Worm (Caenorhabditis elegans) whole organism, young adult: ENCODE results near the gene T28C12.1.
"Not testable (repeated sequence)": the region's sequence is repeated elsewhere in the genome, so short reads cannot be mapped to it uniquely, and the experiment has no call there.

ENCODE experiments used
- ama-1 ChIP-seq, 3 experiments: fragments of 150-350 bp in 1 of 3; sonication (generic microtip) in 2 of 3; optimal IDR thresholded peaks; 2 replicates each; lab custom pipeline; 2014 to 2018; ENCODE audit warnings: missing biosample characterization in 2 of 3, missing genetic modification characterization in 2 of 3, missing genetic modification reagents in 2 of 3
- ceh-58 ChIP-seq: fragments of 200-800 bp; sonication (Bioruptor generic); IDR thresholded peaks from 2 replicates; pipeline ENCODE4 v1.3.6; 2022; ENCODE audit warnings: missing genetic modification characterization, missing compliant biosample characterization
- snpc-1.1 ChIP-seq: sonication (generic microtip); optimal IDR thresholded peaks from 2 replicates; lab custom pipeline; 2017; ENCODE audit warnings: missing genetic modification characterization, mild to moderate bottlenecking, missing compliant biosample characterization, antibody characterized with exemption, moderate library complexity, missing genotype, missing genetic modification reagents; ENCODE audit not compliant: insufficient read depth

DNA sequence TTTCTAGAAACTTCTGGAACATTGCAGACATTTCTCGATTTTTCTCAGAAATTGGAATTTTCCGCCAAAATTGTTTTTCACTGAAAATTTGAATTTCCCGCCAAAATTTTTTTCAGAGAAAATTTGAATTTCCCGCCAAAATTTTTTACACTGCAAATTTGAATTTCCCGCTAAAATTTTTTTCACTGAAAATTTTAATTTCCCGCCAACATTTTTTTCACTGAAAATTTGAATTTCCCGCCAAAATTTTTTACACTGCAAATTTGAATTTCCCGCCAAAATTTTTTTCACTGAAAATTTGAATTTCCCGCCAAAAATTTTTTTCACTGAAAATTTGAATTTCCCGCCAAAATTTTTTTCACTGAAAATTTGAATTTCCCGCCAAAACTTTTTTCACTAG is 35.2 kb upstream of the T28C12.1 start:
- not testable (repeated sequence) for TF ChIP-seq snpc-1.1 (tag; lab: Kevin White, UChicago); ceh-58; ama-1 (optimal IDR thresholded peaks at IDR 0.05; lab: Kevin White, UChicago); ama-1 (GFP tag; optimal IDR thresholded peaks at IDR 0.05; lab: Kevin White, UChicago)
